Fruit fly (Drosophila melanogaster) whole organism, embryonic: ENCODE measurements around the gene CG5262.

Experiments used
- Abd-B ChIP-seq: fragments of 200-800 bp; sonication (Bioruptor generic); optimal IDR thresholded peaks from 2 replicates; lab custom pipeline; 2018; ENCODE audit warnings: missing biosample characterization, mild to moderate bottlenecking, missing genetic modification characterization, moderate library complexity
- Atf-2 ChIP-seq: fragments of 200-800 bp; sonication (Bioruptor generic); optimal IDR thresholded peaks from 2 replicates; lab custom pipeline; 2016; ENCODE audit warnings: missing biosample characterization, missing genetic modification characterization
- CG10267 ChIP-seq: fragments of 200-800 bp; sonication (Bioruptor generic); optimal IDR thresholded peaks from 2 replicates; lab custom pipeline; 2018; ENCODE audit warnings: missing biosample characterization, mild to moderate bottlenecking, missing genetic modification characterization, moderate library complexity
- CG10321 ChIP-seq: fragments of 200-800 bp; sonication (Bioruptor generic); IDR thresholded peaks from 2 replicates; pipeline ENCODE4 v1.3.6; 2022; ENCODE audit warnings: missing biosample characterization, missing genetic modification characterization
- CG10431 ChIP-seq: fragments of 200-800 bp; sonication (Bioruptor generic); optimal IDR thresholded peaks from 3 replicates; lab custom pipeline; 2018; ENCODE audit warnings: missing biosample characterization, mild to moderate bottlenecking, missing genetic modification characterization
- CG10654 ChIP-seq: fragments of 200-800 bp; sonication (Bioruptor generic); optimal IDR thresholded peaks from 2 replicates; lab custom pipeline; 2016; ENCODE audit warnings: missing biosample characterization, missing genetic modification characterization
- CG12155 ChIP-seq: fragments of 200-800 bp; sonication (Bioruptor generic); optimal IDR thresholded peaks from 3 replicates; lab custom pipeline; 2016; ENCODE audit warnings: missing biosample characterization, missing genetic modification characterization
- CG13894 ChIP-seq: fragments of 200-800 bp; sonication (Bioruptor generic); optimal IDR thresholded peaks from 3 replicates; lab custom pipeline; 2018; ENCODE audit warnings: missing biosample characterization, mild to moderate bottlenecking, missing genetic modification characterization, moderate library complexity
- CG14667 ChIP-seq: fragments of 200-800 bp; sonication (Bioruptor generic); IDR thresholded peaks from 2 replicates; pipeline ENCODE4 v1.3.6; 2022; ENCODE audit warnings: missing biosample characterization, missing genetic modification characterization
- CG14965 ChIP-seq: fragments of 200-800 bp; sonication (Bioruptor generic); optimal IDR thresholded peaks from 2 replicates; lab custom pipeline; 2016; ENCODE audit warnings: missing biosample characterization, missing genetic modification characterization, borderline replicate concordance
- CG15073 ChIP-seq: fragments of 200-800 bp; sonication (Bioruptor generic); optimal IDR thresholded peaks from 2 replicates; lab custom pipeline; 2016; ENCODE audit warnings: missing biosample characterization, missing genetic modification characterization
- CG1603 ChIP-seq: fragments of 200-800 bp; sonication (Bioruptor generic); optimal IDR thresholded peaks from 2 replicates; lab custom pipeline; 2019; ENCODE audit warnings: missing biosample characterization, mild to moderate bottlenecking, missing genetic modification characterization, moderate library complexity
- CG17328 ChIP-seq: fragments of 200-800 bp; sonication (Bioruptor generic); IDR thresholded peaks from 2 replicates; pipeline ENCODE4 v1.3.6; 2022; ENCODE audit warnings: missing biosample characterization, missing genetic modification characterization
- CG1832 ChIP-seq: fragments of 200-800 bp; sonication (Bioruptor generic); optimal IDR thresholded peaks from 2 replicates; lab custom pipeline; 2017; ENCODE audit warnings: missing biosample characterization, mild to moderate bottlenecking, missing genetic modification characterization, inconsistent platforms
- CG3065 ChIP-seq: fragments of 200-800 bp; sonication (Bioruptor generic); optimal IDR thresholded peaks from 2 replicates; lab custom pipeline; 2016; ENCODE audit warnings: missing biosample characterization, missing genetic modification characterization
- CG31224 ChIP-seq: fragments of 200-800 bp; sonication (Bioruptor generic); IDR thresholded peaks from 2 replicates; pipeline ENCODE4 v1.3.6; 2022; ENCODE audit warnings: missing biosample characterization, missing genetic modification characterization
- CG31441 ChIP-seq: fragments of 200-800 bp; sonication (Bioruptor generic); IDR thresholded peaks from 2 replicates; pipeline ENCODE4 v1.3.6; 2022; ENCODE audit warnings: missing biosample characterization, missing genetic modification characterization
- CG3407 ChIP-seq: fragments of 200-800 bp; sonication (Bioruptor generic); optimal IDR thresholded peaks from 2 replicates; lab custom pipeline; 2018; ENCODE audit warnings: missing biosample characterization, mild to moderate bottlenecking, missing genetic modification characterization
- CG4282 ChIP-seq: fragments of 200-800 bp; sonication (Bioruptor generic); optimal IDR thresholded peaks from 2 replicates; lab custom pipeline; 2016; ENCODE audit warnings: missing biosample characterization, missing genetic modification characterization
- CG43689 ChIP-seq: fragments of 200-800 bp; sonication (Bioruptor generic); IDR thresholded peaks from 2 replicates; pipeline ENCODE4 v1.3.6; 2022; ENCODE audit warnings: missing biosample characterization, missing genetic modification characterization
- CG6175 ChIP-seq: fragments of 200-800 bp; sonication (Bioruptor generic); IDR thresholded peaks from 3 replicates; pipeline ENCODE4 v1.3.6; 2022; ENCODE audit warnings: missing biosample characterization, missing genetic modification characterization
- CG7271 ChIP-seq: fragments of 200-800 bp; sonication (Bioruptor generic); optimal IDR thresholded peaks from 2 replicates; lab custom pipeline; 2018; ENCODE audit warnings: missing biosample characterization, mild to moderate bottlenecking, missing genetic modification characterization, moderate library complexity
- CG8388 ChIP-seq: fragments of 200-800 bp; sonication (Bioruptor generic); optimal IDR thresholded peaks from 2 replicates; lab custom pipeline; 2019; ENCODE audit warnings: missing biosample characterization, mild to moderate bottlenecking, missing genetic modification characterization, moderate library complexity
- CG9817 ChIP-seq: fragments of 200-800 bp; sonication (Bioruptor generic); optimal IDR thresholded peaks from 2 replicates; lab custom pipeline; 2018; ENCODE audit warnings: missing biosample characterization, mild to moderate bottlenecking, missing genetic modification characterization, moderate library complexity
- CG9932 ChIP-seq: fragments of 200-800 bp; sonication (Bioruptor generic); IDR thresholded peaks from 2 replicates; pipeline ENCODE4 v1.3.6; 2022; ENCODE audit warnings: missing biosample characterization, missing genetic modification characterization
- CHES-1-like ChIP-seq: fragments of 200-800 bp; sonication (Bioruptor generic); optimal IDR thresholded peaks from 2 replicates; lab custom pipeline; 2016; ENCODE audit warnings: missing biosample characterization, missing genetic modification characterization
- Doc2 ChIP-seq: fragments of 200-800 bp; sonication (Bioruptor generic); IDR thresholded peaks from 2 replicates; pipeline ENCODE4 v1.3.6; 2022; ENCODE audit warnings: missing biosample characterization, missing genetic modification characterization
- Drgx ChIP-seq: fragments of 200-800 bp; sonication (Bioruptor generic); IDR thresholded peaks from 2 replicates; pipeline ENCODE4 v1.3.6; 2022; ENCODE audit warnings: missing biosample characterization, missing genetic modification characterization
- HLH3B ChIP-seq: fragments of 200-800 bp; sonication (Bioruptor generic); IDR thresholded peaks from 2 replicates; pipeline ENCODE4 v1.3.6; 2022; ENCODE audit warnings: missing biosample characterization, missing genetic modification characterization
- HLH4C ChIP-seq: fragments of 200-800 bp; sonication (Bioruptor generic); IDR thresholded peaks from 3 replicates; pipeline ENCODE4 v1.3.6; 2022; ENCODE audit warnings: missing biosample characterization, missing genetic modification characterization; ENCODE audit not compliant: partially characterized antibody
- Kr ChIP-seq: fragments of 200-800 bp; sonication (Bioruptor generic); optimal IDR thresholded peaks from 2 replicates; lab custom pipeline; 2017; ENCODE audit warnings: missing biosample characterization, mild to moderate bottlenecking, missing genetic modification characterization
- MBD-R2 ChIP-seq: fragments of 200-800 bp; sonication (Bioruptor generic); IDR thresholded peaks from 2 replicates; pipeline ENCODE4 v1.3.6; 2022; ENCODE audit warnings: missing biosample characterization, missing genetic modification characterization
- Meics ChIP-seq: fragments of 200-800 bp; sonication (Bioruptor generic); optimal IDR thresholded peaks from 2 replicates; lab custom pipeline; 2017; ENCODE audit warnings: missing biosample characterization, mild to moderate bottlenecking, missing genetic modification characterization
- Spps ChIP-seq: fragments of 200-800 bp; sonication (Bioruptor generic); optimal IDR thresholded peaks from 2 replicates; lab custom pipeline; 2018; ENCODE audit warnings: missing biosample characterization, mild to moderate bottlenecking, missing genetic modification characterization
- YL-1 ChIP-seq: fragments of 200-800 bp; sonication (Bioruptor generic); optimal IDR thresholded peaks from 3 replicates; lab custom pipeline; 2017; ENCODE audit warnings: missing biosample characterization, mild to moderate bottlenecking, missing genetic modification characterization
- amos ChIP-seq: fragments of 200-800 bp; sonication (Bioruptor generic); IDR thresholded peaks from 2 replicates; pipeline ENCODE4 v1.3.6; 2022; ENCODE audit warnings: missing biosample characterization, missing genetic modification characterization; ENCODE audit not compliant: partially characterized antibody
- ase ChIP-seq: fragments of 200-800 bp; sonication (Bioruptor generic); IDR thresholded peaks from 3 replicates; pipeline ENCODE4 v1.3.6; 2022; ENCODE audit warnings: missing biosample characterization, missing genetic modification characterization
- bowl ChIP-seq: fragments of 200-800 bp; sonication (Bioruptor generic); IDR thresholded peaks from 2 replicates; pipeline ENCODE4 v1.3.6; 2022; ENCODE audit warnings: missing biosample characterization, missing genetic modification characterization
- cg ChIP-seq: fragments of 200-800 bp; sonication (Bioruptor generic); optimal IDR thresholded peaks from 3 replicates; lab custom pipeline; 2019; ENCODE audit warnings: missing biosample characterization, mild to moderate bottlenecking, missing genetic modification characterization, moderate library complexity
- ham ChIP-seq: fragments of 200-800 bp; sonication (Bioruptor generic); IDR thresholded peaks from 2 replicates; pipeline ENCODE4 v1.3.6; 2022; ENCODE audit warnings: missing biosample characterization, missing genetic modification characterization
- ken ChIP-seq: fragments of 200-800 bp; sonication (Bioruptor generic); IDR thresholded peaks from 3 replicates; pipeline ENCODE4 v1.3.6; 2022; ENCODE audit warnings: missing biosample characterization, missing genetic modification characterization
- lab ChIP-seq: fragments of 200-800 bp; sonication (Bioruptor generic); optimal IDR thresholded peaks from 3 replicates; lab custom pipeline; 2017; ENCODE audit warnings: missing biosample characterization, missing genetic modification characterization, mild to moderate bottlenecking, moderate library complexity, missing genetic modification reagents
- nerfin-2 ChIP-seq: fragments of 200-800 bp; sonication (Bioruptor generic); IDR thresholded peaks from 2 replicates; pipeline ENCODE4 v1.3.6; 2022; ENCODE audit warnings: missing biosample characterization, missing genetic modification characterization; ENCODE audit not compliant: partially characterized antibody
- org-1 ChIP-seq: fragments of 200-800 bp; sonication (Bioruptor generic); optimal IDR thresholded peaks from 2 replicates; lab custom pipeline; 2017; ENCODE audit warnings: missing biosample characterization, missing genetic modification characterization
- phol ChIP-seq: fragments of 200-800 bp; sonication (Bioruptor generic); optimal IDR thresholded peaks from 3 replicates; lab custom pipeline; 2018; ENCODE audit warnings: missing biosample characterization, mild to moderate bottlenecking, missing genetic modification characterization, moderate library complexity
- unc-4 ChIP-seq: fragments of 200-800 bp; sonication (Bioruptor generic); IDR thresholded peaks from 2 replicates; pipeline ENCODE4 v1.3.6; 2022; ENCODE audit warnings: missing biosample characterization, missing genetic modification characterization; ENCODE audit not compliant: partially characterized antibody
- z ChIP-seq: fragments of 200-800 bp; sonication (Bioruptor generic); IDR thresholded peaks from 3 replicates; pipeline ENCODE4 v1.3.6; 2022; ENCODE audit warnings: missing biosample characterization, missing genetic modification characterization

The CG5262 gene

dm6 chr3L:20460383-20460782, 30.1 kb upstream of the CG5262 start, which contains the start of gene mag (continued):
- no peak for TF ChIP-seq lab (GFP tag; lab: Kevin White, UChicago)
- no peak for TF ChIP-seq CG8388 (GFP tag; lab: Kevin White, UChicago)
- TF ChIP-seq CG14667 (GFP tag; lab: Robert Waterston, UW): no peak

dm6 chr3L:20452813-20453682, 22.8 kb upstream of the CG5262 start, which contains the start of gene CG5199:
CG5199 (minus strand) TSS chr3L:20452864.
- TF ChIP-seq CG43689 (no peak), CG31441 (GFP tag; lab: Robert Waterston, UW) (peak; percentile 79), YL-1 (peak; percentile 41), CG6175 (GFP tag; lab: Robert Waterston, UW) (0 out of 3 replicates have a peak, but pooled peaks have one; percentile 51), CG13894 (tag; lab: Kevin White, UChicago) (no peak), Meics (GFP tag; lab: Kevin White, UChicago) (peak; percentile 67), CG10431 (GFP tag; lab: Kevin White, UChicago) (no peak), CG4282 (GFP tag; lab: Kevin White, UChicago) (no peak), MBD-R2 (GFP tag; lab: Robert Waterston, UW) (no peak; the same call in 1 of the 2 replicates), HLH4C (GFP tag; lab: Robert Waterston, UW) (peak; percentile 61; the same call in 1 of the 3 replicates), Spps (peak; percentile 26), CG1603 (tag; lab: Kevin White, UChicago) (peak; percentile 46), Abd-B (peak; percentile 91), CG10267 (tag; lab: Kevin White, UChicago) (peak; percentile 69), Doc2 (GFP tag; lab: Robert Waterston, UW) (no peak), ham (GFP tag; lab: Robert Waterston, UW) (no peak), HLH3B (peak; percentile 42; the same call in 1 of the 2 replicates), phol (peak; percentile 85), CG17328 (GFP tag; lab: Robert Waterston, UW) (no peak), Atf-2 (GFP tag; lab: Kevin White, UChicago) (no peak), CG3065 (no peak), CG15073 (GFP tag; lab: Kevin White, UChicago) (peak; percentile 12), CG3407 (GFP tag; lab: Kevin White, UChicago) (no peak), CG10321 (GFP tag; lab: Robert Waterston, UW) (no peak), CG9932 (GFP tag; lab: Robert Waterston, UW) (peak; percentile 71), Kr (GFP tag; lab: Kevin White, UChicago) (no peak), CG12155 (GFP tag; lab: Kevin White, UChicago) (peak; percentile 58), CG14965 (no peak), z (no peak), CG31224 (GFP tag; lab: Robert Waterston, UW) (peak; percentile 42; the same call in 1 of the 2 replicates), CG9817 (tag; lab: Kevin White, UChicago) (peak; percentile 79), ase (GFP tag; lab: Robert Waterston, UW) (no peak), amos (peak; percentile 88), Drgx (0 out of 2 replicates have a peak, but pooled peaks have one; percentile 28), cg (GFP tag; lab: Kevin White, UChicago) (no peak), unc-4 (GFP tag; lab: Robert Waterston, UW) (peak; percentile 73), nerfin-2 (GFP tag; lab: Robert Waterston, UW) (no peak), CG7271 (no peak), CG10654 (GFP tag; lab: Kevin White, UChicago) (peak; percentile 73), ken (GFP tag; lab: Robert Waterston, UW) (0 out of 3 replicates have a peak, but pooled peaks have one; percentile 18), CG1832 (no peak), CHES-1-like (GFP tag; lab: Kevin White, UChicago) (peak; percentile 28), org-1 (no peak), bowl (GFP tag; lab: Robert Waterston, UW) (no peak)
